Worm (Caenorhabditis elegans): ENCODE results near the gene nspg-8.

nspg-8 gene

ce11 chrIII:1169622-1170021 lies 12.2 kb upstream of the nspg-8 start:
- TF ChIP-seq nhr-28 (tag; optimal IDR thresholded peaks at IDR 0.05): no peak
- no peak for TF ChIP-seq pag-3 (tag; optimal IDR thresholded peaks at IDR 0.05; ENCODE audit: borderline replicate concordance, insufficient read depth)

DNA sequence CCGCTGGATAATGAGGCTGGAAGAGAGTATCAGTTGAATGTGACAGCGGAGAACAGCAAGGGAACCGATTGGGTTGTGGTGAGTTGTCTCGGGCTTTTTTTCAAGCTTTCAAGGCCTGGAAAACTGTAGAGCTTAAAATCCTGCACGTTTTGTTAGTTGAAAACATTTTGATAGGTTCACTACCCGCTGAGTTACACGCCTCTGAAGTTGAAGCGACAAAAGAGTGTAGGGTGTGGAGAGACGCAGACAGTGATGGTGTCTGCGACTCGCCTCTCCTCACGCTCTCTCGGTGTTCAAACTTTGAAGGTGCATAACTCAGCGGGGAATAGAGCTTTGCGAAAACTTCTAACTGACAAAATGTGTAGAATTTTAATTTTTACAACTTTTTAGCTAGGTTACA lies 8.5 kb upstream of the nspg-8 start:
- TF ChIP-seq fos-1 (tag; optimal IDR thresholded peaks at IDR 0.05) (no peak), snpc-4 (tag; optimal IDR thresholded peaks at IDR 0.05) (no peak), irx-1 (tag; optimal IDR thresholded peaks at IDR 0.05) (no peak)

ce11 chrIII:1176080-1176608 lies 5.7 kb upstream of the nspg-8 start, which contains the start of gene eak-3:
Gene eak-3 (minus strand): TSS chrIII:1176558.
- TF ChIP-seq efl-1 (optimal IDR thresholded peaks at IDR 0.05): no peak
- TF ChIP-seq efl-1 (GFP tag; optimal IDR thresholded peaks at IDR 0.05 in 1 of 2): peak in 1 of 2 experiments; percentile 89
- no peak for TF ChIP-seq nhr-19 (GFP tag; conservative IDR thresholded peaks at IDR 0.05)

- TF ChIP-seq nhr-12 (tag; optimal IDR thresholded peaks at IDR 0.05): no peak
- no peak for TF ChIP-seq lin-35 (GFP tag; optimal IDR thresholded peaks at IDR 0.05)
- no peak for TF ChIP-seq efl-3 (GFP tag; optimal IDR thresholded peaks at IDR 0.05)
- no peak for TF ChIP-seq lin-15B (tag; optimal IDR thresholded peaks at IDR 0.05)
- no peak for TF ChIP-seq aly-2 (tag; optimal IDR thresholded peaks at IDR 0.05)
- no peak for TF ChIP-seq nhr-20 (tag; optimal IDR thresholded peaks at IDR 0.05)
- no peak for TF ChIP-seq pax-3 (tag; optimal IDR thresholded peaks at IDR 0.05)
- TF ChIP-seq swsn-7 (tag; optimal IDR thresholded peaks at IDR 0.05): no peak
- no peak for TF ChIP-seq rnt-1 (tag; optimal IDR thresholded peaks at IDR 0.05)
- no peak for TF ChIP-seq mdl-1 (tag; optimal IDR thresholded peaks at IDR 0.05)
- TF ChIP-seq nhr-19 (GFP tag; conservative IDR thresholded peaks at IDR 0.05): no peak
- TF ChIP-seq zag-1 (tag; optimal IDR thresholded peaks at IDR 0.05): no peak
Observed at ce11 chrIII:1179006-1179405, 2.9 kb upstream of the nspg-8 start.

DNA sequence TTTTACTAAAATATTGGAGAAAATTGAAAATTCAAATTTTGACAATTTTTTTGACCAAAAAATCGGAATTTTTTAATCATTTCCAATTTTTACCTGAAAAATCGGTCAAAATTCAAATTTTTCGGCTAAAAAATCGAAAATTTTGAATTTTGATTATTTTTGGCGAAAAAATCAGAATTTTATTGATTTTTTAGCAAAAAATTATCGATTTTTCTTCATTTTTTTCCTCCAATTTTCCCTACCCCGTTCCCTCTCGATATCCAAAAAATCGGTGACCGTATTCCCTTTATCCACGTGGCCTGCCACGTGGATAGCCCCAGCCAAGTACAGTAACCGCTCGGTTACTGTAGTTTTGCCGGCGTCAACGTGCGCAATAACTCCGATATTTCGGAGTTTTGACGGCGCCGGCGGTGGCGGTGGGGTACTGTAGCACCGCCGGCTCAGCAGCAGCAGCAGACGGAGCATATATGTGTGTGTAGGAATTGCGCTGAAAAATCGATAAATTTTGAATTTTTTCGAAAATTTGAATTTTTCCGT lies 11.5 kb downstream of the nspg-8 start, which contains the start of gene Y119D3B.14:
Y119D3B.14 (minus strand) TSS at position 487 of the 537 bp plus-strand sequence.
- TF ChIP-seq sox-4 (tag; optimal IDR thresholded peaks at IDR 0.05) (no peak), vab-15 (tag; optimal IDR thresholded peaks at IDR 0.05) (no peak), mab-9 (GFP tag; IDR thresholded peaks at IDR 0.05) (no peak), nhr-19 (GFP tag; conservative IDR thresholded peaks at IDR 0.05) (no peak), lin-15B (tag; optimal IDR thresholded peaks at IDR 0.05) (no peak), tbx-2 (tag; optimal IDR thresholded peaks at IDR 0.05) (no peak), aly-2 (tag; optimal IDR thresholded peaks at IDR 0.05) (no peak), ets-5 (GFP tag; IDR thresholded peaks at IDR 0.05) (no peak), aha-1 (tag; optimal IDR thresholded peaks at IDR 0.05) (no peak), lir-3 (tag; optimal IDR thresholded peaks at IDR 0.05; ENCODE audit: poor library complexity) (no peak), nhr-28 (tag; optimal IDR thresholded peaks at IDR 0.05) (no peak), fkh-4 (tag; optimal IDR thresholded peaks at IDR 0.05; ENCODE audit: borderline replicate concordance) (no peak), lin-39 (tag; optimal IDR thresholded peaks at IDR 0.05) (no peak), snu-23 (GFP tag; optimal IDR thresholded peaks at IDR 0.05) (no peak), pag-3 (tag; optimal IDR thresholded peaks at IDR 0.05; ENCODE audit: borderline replicate concordance, insufficient read depth) (no peak), fkh-10 (GFP tag; optimal IDR thresholded peaks at IDR 0.05) (no peak)

DNA sequence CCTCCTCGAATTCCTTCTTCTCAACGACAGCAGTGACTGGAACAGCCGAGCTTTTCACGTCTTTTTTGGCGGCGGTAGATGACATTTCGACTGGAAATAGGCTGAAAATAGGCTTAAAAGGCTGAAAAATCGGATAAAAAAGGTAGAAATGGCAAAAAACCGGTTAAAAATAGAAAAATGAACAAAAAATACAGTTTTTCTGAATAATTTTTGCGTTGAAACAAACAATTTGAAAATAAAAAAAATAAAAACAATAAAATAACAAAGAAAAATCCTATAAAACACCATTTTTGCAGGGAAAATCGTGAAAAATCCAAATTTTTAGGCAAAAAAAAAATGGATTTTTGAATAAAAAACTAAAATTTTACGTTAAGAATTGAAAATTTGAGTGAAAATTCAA lies 14.3 kb downstream of the nspg-8 start, which contains the start of gene dss-1:
dss-1 (minus strand) TSS at position 101 of the 400 bp plus-strand sequence.
- TF ChIP-seq snu-23 (GFP tag; optimal IDR thresholded peaks at IDR 0.05): no peak
- TF ChIP-seq jun-1 (tag; optimal IDR thresholded peaks at IDR 0.05): no peak
- no peak for TF ChIP-seq ceh-88 (GFP tag; IDR thresholded peaks at IDR 0.05)
- no peak for TF ChIP-seq lin-14 (GFP tag; optimal IDR thresholded peaks at IDR 0.05)
- TF ChIP-seq hpl-2 (GFP tag; optimal IDR thresholded peaks at IDR 0.05): no peak
- TF ChIP-seq unc-130 (tag; optimal IDR thresholded peaks at IDR 0.05): no peak
- TF ChIP-seq ztf-11 (tag; optimal IDR thresholded peaks at IDR 0.05): no peak
- no peak for TF ChIP-seq fkh-10 (GFP tag; optimal IDR thresholded peaks at IDR 0.05)
- no peak for TF ChIP-seq F16B12.6 (tag; optimal IDR thresholded peaks at IDR 0.05)
- TF ChIP-seq lin-35 (GFP tag; optimal IDR thresholded peaks at IDR 0.05): no peak
- TF ChIP-seq pax-3 (tag; optimal IDR thresholded peaks at IDR 0.05): no peak
- TF ChIP-seq ama-1 (optimal IDR thresholded peaks at IDR 0.05): no peak
- no peak for TF ChIP-seq elt-3 (tag; optimal IDR thresholded peaks at IDR 0.05)
- TF ChIP-seq C34B4.2 (tag; optimal IDR thresholded peaks at IDR 0.05): no peak
- no peak for TF ChIP-seq vab-15 (tag; optimal IDR thresholded peaks at IDR 0.05)
- TF ChIP-seq pag-3 (tag; optimal IDR thresholded peaks at IDR 0.05; ENCODE audit: borderline replicate concordance, insufficient read depth): no peak
- TF ChIP-seq zag-1 (tag; optimal IDR thresholded peaks at IDR 0.05): no peak
- no peak for TF ChIP-seq Y116A8C.19 (tag; optimal IDR thresholded peaks at IDR 0.05; ENCODE audit: borderline replicate concordance)
